Fruit fly (Drosophila melanogaster): ENCODE measurements around the gene robo2.
A peak's percentile ranks its signal among the peaks of the same experiment; 100 is the strongest.

The robo2 gene

dm6 chr2L:1449718-1450441 lies 29.6 kb upstream of the robo2 start:
- TF ChIP-seq prd (optimal IDR thresholded peaks at IDR 0.05) (no peak), prd (GFP tag; IDR thresholded peaks at IDR 0.05) (0 out of 3 replicates have a peak, but pooled peaks have one; percentile 26), hkb (optimal IDR thresholded peaks at IDR 0.05) (peak; percentile 87), hkb (GFP tag; IDR thresholded peaks at IDR 0.05) (no peak), cato (GFP tag; optimal IDR thresholded peaks at IDR 0.05; ENCODE audit: borderline replicate concordance) (no peak), CG18476 (GFP tag; optimal IDR thresholded peaks at IDR 0.05) (peak; percentile 73), org-1 (GFP tag; optimal IDR thresholded peaks at IDR 0.05) (no peak), CG17612 (GFP tag; IDR thresholded peaks at IDR 0.05) (no peak), sens (GFP tag) (peak; percentile 63), Oli (tag; optimal IDR thresholded peaks at IDR 0.05) (peak; percentile 5), chn (GFP tag; optimal IDR thresholded peaks at IDR 0.05) (peak; percentile 9), gcm (GFP tag; optimal IDR thresholded peaks at IDR 0.05) (peak; percentile 94)

- TF ChIP-seq CG11695 (GFP tag; IDR thresholded peaks at IDR 0.05) (no peak), CG10462 (GFP tag; optimal IDR thresholded peaks at IDR 0.05) (no peak), fd3F (GFP tag; optimal IDR thresholded peaks at IDR 0.05) (no peak), Atf6 (GFP tag; IDR thresholded peaks at IDR 0.05) (no peak), Adf1 (GFP tag; IDR thresholded peaks at IDR 0.05) (no peak), CG1602 (GFP tag; optimal IDR thresholded peaks at IDR 0.05) (no peak), CG1832 (GFP tag; optimal IDR thresholded peaks at IDR 0.05) (no peak), CG30403 (GFP tag; optimal IDR thresholded peaks at IDR 0.05) (no peak), Vsx1 (GFP tag; optimal IDR thresholded peaks at IDR 0.05) (no peak), Hr3 (GFP tag; optimal IDR thresholded peaks at IDR 0.05) (no peak), Mad (GFP tag; optimal IDR thresholded peaks at IDR 0.05) (no peak), gsb (GFP tag; IDR thresholded peaks at IDR 0.05) (no peak), CG14710 (tag; optimal IDR thresholded peaks at IDR 0.05) (no peak), pnt (GFP tag; optimal IDR thresholded peaks at IDR 0.05) (no peak), CG7963 (GFP tag; IDR thresholded peaks at IDR 0.05; ENCODE audit: partially characterized antibody) (no peak), CG11560 (tag; IDR thresholded peaks at IDR 0.05) (no peak), tll (GFP tag; optimal IDR thresholded peaks at IDR 0.05) (peak in 1 of 2 experiments; percentile 90), Rx (GFP tag; IDR thresholded peaks at IDR 0.05) (no peak), Lim3 (GFP tag; IDR thresholded peaks at IDR 0.05) (no peak), CG4820 (GFP tag; optimal IDR thresholded peaks at IDR 0.05) (no peak), Usf (GFP tag; optimal IDR thresholded peaks at IDR 0.05) (no peak), CG6813 (GFP tag; optimal IDR thresholded peaks at IDR 0.05) (peak; percentile 49), chm (GFP tag; IDR thresholded peaks at IDR 0.05) (peak; percentile 47; the same call in 1 of the 2 replicates), Dbx (GFP tag; IDR thresholded peaks at IDR 0.05) (no peak), kni (GFP tag; optimal IDR thresholded peaks at IDR 0.05) (peak; percentile 29), CG1603 (tag; optimal IDR thresholded peaks at IDR 0.05) (no peak), CG14050 (GFP tag; IDR thresholded peaks at IDR 0.05) (no peak), repo (GFP tag; optimal IDR thresholded peaks at IDR 0.05) (no peak), slbo (GFP tag; IDR thresholded peaks at IDR 0.05) (no peak), CG7987 (GFP tag; optimal IDR thresholded peaks at IDR 0.05) (no peak), Myb (GFP tag; optimal IDR thresholded peaks at IDR 0.05) (no peak), onecut (GFP tag; IDR thresholded peaks at IDR 0.05) (no peak), Max (GFP tag; optimal IDR thresholded peaks at IDR 0.05) (no peak), gsb-n (tag; optimal IDR thresholded peaks at IDR 0.05) (peak; percentile 18), CG17385 (GFP tag; optimal IDR thresholded peaks at IDR 0.05) (no peak), Eip74EF (GFP tag; optimal IDR thresholded peaks at IDR 0.05) (no peak), usp (GFP tag; optimal IDR thresholded peaks at IDR 0.05) (no peak), CG33213 (GFP tag; optimal IDR thresholded peaks at IDR 0.05) (no peak), ab (GFP tag; optimal IDR thresholded peaks at IDR 0.05) (no peak)
These were observed 27.9 kb upstream of the robo2 start for dm6 chr2L:1448188-1448587.
